Fruit fly (Drosophila melanogaster) whole organism, wandering third instar larva: ENCODE measurements around the gene Datp.

ENCODE experiments used
- Abd-B ChIP-seq: fragments of >200 bp; optimal IDR thresholded peaks from 2 replicates; lab custom pipeline; 2017; ENCODE audit warnings: missing biosample characterization, missing genetic modification characterization
- CG32264 ChIP-seq: fragments of 200-800 bp; sonication (Bioruptor generic); optimal IDR thresholded peaks from 2 replicates; lab custom pipeline; 2016; ENCODE audit warnings: missing biosample characterization, missing genetic modification characterization
- CG9705 ChIP-seq: fragments of 200-800 bp; sonication (Bioruptor generic); optimal IDR thresholded peaks from 2 replicates; lab custom pipeline; 2018; ENCODE audit warnings: missing biosample characterization, mild to moderate bottlenecking, missing genetic modification characterization
- CrebA ChIP-seq: fragments of 200-800 bp; sonication (Bioruptor generic); optimal IDR thresholded peaks from 2 replicates; lab custom pipeline; 2016; ENCODE audit warnings: missing biosample characterization, mild to moderate bottlenecking, missing genetic modification characterization, borderline replicate concordance
- Dfd ChIP-seq: fragments of >200 bp; optimal IDR thresholded peaks from 2 replicates; lab custom pipeline; 2017; ENCODE audit warnings: missing biosample characterization, missing genetic modification characterization
- Dif ChIP-seq: fragments of 200-275, 200-300 bp; sonication (Bioruptor generic); optimal IDR thresholded peaks from 2 replicates; lab custom pipeline; 2018; ENCODE audit warnings: missing biosample characterization, missing genetic modification characterization; ENCODE audit not compliant: partially characterized antibody
- GATAd ChIP-seq: sonication (Bioruptor generic); optimal IDR thresholded peaks from 2 replicates; lab custom pipeline; 2016; ENCODE audit warnings: missing biosample characterization, missing genetic modification characterization
- HLH106 ChIP-seq: fragments of 200-800 bp; optimal IDR thresholded peaks from 3 replicates; lab custom pipeline; 2019; ENCODE audit warnings: missing biosample characterization, mild to moderate bottlenecking, missing genetic modification characterization, moderate library complexity
- Hnf4 ChIP-seq: fragments of 200-800 bp; sonication (Bioruptor generic); optimal IDR thresholded peaks from 2 replicates; lab custom pipeline; 2016; ENCODE audit warnings: missing biosample characterization, mild to moderate bottlenecking, missing genetic modification characterization
- Hr78 ChIP-seq: fragments of >200 bp; optimal IDR thresholded peaks from 2 replicates; lab custom pipeline; 2017; ENCODE audit warnings: missing biosample characterization, missing genetic modification characterization
- Hr83 ChIP-seq: fragments of 200-300 bp; sonication (Bioruptor generic); optimal IDR thresholded peaks from 2 replicates; lab custom pipeline; 2016; ENCODE audit warnings: missing biosample characterization, mild to moderate bottlenecking, missing genetic modification characterization, moderate library complexity; ENCODE audit not compliant: poor library complexity, severe bottlenecking
- Jra ChIP-seq: sonication (Bioruptor generic); optimal IDR thresholded peaks from 2 replicates; lab custom pipeline; 2016; ENCODE audit warnings: missing biosample characterization, missing genetic modification characterization
- Mio ChIP-seq: sonication (Bioruptor generic); optimal IDR thresholded peaks from 2 replicates; lab custom pipeline; 2016; ENCODE audit warnings: missing biosample characterization, missing genetic modification characterization
- Myc ChIP-seq: fragments of >200 bp; optimal IDR thresholded peaks from 2 replicates; lab custom pipeline; 2017
- N ChIP-seq: fragments of >200 bp; optimal IDR thresholded peaks from 2 replicates; lab custom pipeline; 2018; ENCODE audit warnings: missing biosample characterization, missing external identifiers, missing genetic modification characterization
- OdsH ChIP-seq: fragments of 200-800 bp; sonication (Bioruptor generic); optimal IDR thresholded peaks from 2 replicates; lab custom pipeline; 2016; ENCODE audit warnings: missing biosample characterization, mild to moderate bottlenecking, missing genetic modification characterization
- Rel ChIP-seq, 2 experiments: fragments of 200-800 bp; sonication (Bioruptor generic) in 1 of 2; optimal IDR thresholded peaks; 2 replicates in 1 of 2; 3 replicates in 1 of 2; lab custom pipeline; 2016 to 2019; ENCODE audit warnings: mild to moderate bottlenecking in 2 of 2, missing biosample characterization in 2 of 2, missing genetic modification characterization in 2 of 2, moderate library complexity in 1 of 2
- Sp1 ChIP-seq: fragments of 200-800 bp; sonication (Bioruptor generic); optimal IDR thresholded peaks from 3 replicates; lab custom pipeline; 2019; ENCODE audit warnings: missing biosample characterization, mild to moderate bottlenecking, missing genetic modification characterization, moderate library complexity
- Vsx2 ChIP-seq: fragments of 200-300, 225-300 bp; sonication (Bioruptor generic); optimal IDR thresholded peaks from 2 replicates; lab custom pipeline; 2018; ENCODE audit warnings: missing biosample characterization, missing genetic modification characterization; ENCODE audit not compliant: partially characterized antibody
- br ChIP-seq: fragments of 200-800 bp; sonication (Bioruptor generic); optimal IDR thresholded peaks from 2 replicates; lab custom pipeline; 2016; ENCODE audit warnings: missing biosample characterization, missing genetic modification characterization
- brk ChIP-seq: fragments of 200-800 bp; sonication (Bioruptor generic); optimal IDR thresholded peaks from 2 replicates; lab custom pipeline; 2016; ENCODE audit warnings: missing biosample characterization, mild to moderate bottlenecking, missing genetic modification characterization
- dl ChIP-seq, 2 experiments: fragments of 175-275, 200-275 bp in 1 of 2; fragments of 200-275 bp in 1 of 2; sonication (Bioruptor generic); optimal IDR thresholded peaks; lab custom pipeline; 2018; ENCODE audit warnings: mild to moderate bottlenecking in 2 of 2, missing biosample characterization in 2 of 2, missing genetic modification characterization in 2 of 2, moderate library complexity in 2 of 2; ENCODE audit not compliant: partially characterized antibody in 2 of 2, insufficient read depth in 1 of 2
- dmrt93B ChIP-seq: fragments of 200-800 bp; sonication (Bioruptor generic); optimal IDR thresholded peaks from 2 replicates; lab custom pipeline; 2018; ENCODE audit warnings: missing biosample characterization, mild to moderate bottlenecking, missing genetic modification characterization
- dsf ChIP-seq: sonication (Bioruptor generic); optimal IDR thresholded peaks from 2 replicates; lab custom pipeline; 2016; ENCODE audit warnings: missing biosample characterization, missing genetic modification characterization, borderline replicate concordance
- ey ChIP-seq: fragments of 200-800 bp; sonication (Bioruptor generic); optimal IDR thresholded peaks from 2 replicates; lab custom pipeline; 2016; ENCODE audit warnings: missing biosample characterization, missing genetic modification characterization
- foxo ChIP-seq, 2 experiments: fragments of 200-800 bp; sonication (Bioruptor generic); optimal IDR thresholded peaks; 2 replicates in 1 of 2; 3 replicates in 1 of 2; lab custom pipeline; 2016 to 2017; ENCODE audit warnings: missing biosample characterization in 2 of 2, missing genetic modification characterization in 2 of 2
- fru ChIP-seq: fragments of 200-800 bp; sonication (Bioruptor generic); optimal IDR thresholded peaks from 3 replicates; lab custom pipeline; 2016; ENCODE audit warnings: missing biosample characterization, mild to moderate bottlenecking, missing genetic modification characterization
- h ChIP-seq: fragments of 200-800 bp; sonication (Bioruptor generic); optimal IDR thresholded peaks from 3 replicates; lab custom pipeline; 2016; ENCODE audit warnings: missing biosample characterization, mild to moderate bottlenecking, missing genetic modification characterization
- jim ChIP-seq: fragments of 175-275, 200-325 bp; sonication (Bioruptor generic); optimal IDR thresholded peaks from 2 replicates; lab custom pipeline; 2016; ENCODE audit warnings: missing biosample characterization, mild to moderate bottlenecking, missing genetic modification characterization
- lola ChIP-seq: fragments of >200 bp; optimal IDR thresholded peaks from 2 replicates; lab custom pipeline; 2017; ENCODE audit warnings: missing biosample characterization, missing genetic modification characterization
- pan ChIP-seq: fragments of >200 bp; optimal IDR thresholded peaks from 2 replicates; lab custom pipeline; 2017
- psq ChIP-seq: fragments of 200-800 bp; sonication (Bioruptor generic); optimal IDR thresholded peaks from 3 replicates; lab custom pipeline; 2017; ENCODE audit warnings: missing biosample characterization, mild to moderate bottlenecking, missing genetic modification characterization, moderate library complexity
- rgr ChIP-seq: fragments of 200-800 bp; sonication (Bioruptor generic); optimal IDR thresholded peaks from 3 replicates; lab custom pipeline; 2016; ENCODE audit warnings: missing biosample characterization, mild to moderate bottlenecking, missing genetic modification characterization
- sage ChIP-seq: fragments of 200-800 bp; sonication (Bioruptor generic); optimal IDR thresholded peaks from 2 replicates; lab custom pipeline; 2016; ENCODE audit warnings: missing biosample characterization, mild to moderate bottlenecking, missing genetic modification characterization
- sv ChIP-seq: fragments of 200-800 bp; sonication (Bioruptor generic); optimal IDR thresholded peaks from 3 replicates; lab custom pipeline; 2016; ENCODE audit warnings: missing biosample characterization, missing genetic modification characterization
- tai ChIP-seq: sonication (Bioruptor generic); optimal IDR thresholded peaks from 2 replicates; lab custom pipeline; 2016; ENCODE audit warnings: missing biosample characterization, missing genetic modification characterization
- usp ChIP-seq: fragments of >200 bp; optimal IDR thresholded peaks from 2 replicates; lab custom pipeline; 2017; ENCODE audit warnings: missing biosample characterization, missing genetic modification characterization
- woc ChIP-seq: sonication (Bioruptor generic); optimal IDR thresholded peaks from 2 replicates; lab custom pipeline; 2016; ENCODE audit warnings: missing biosample characterization, mild to moderate bottlenecking, missing genetic modification characterization

Datp gene

DNA sequence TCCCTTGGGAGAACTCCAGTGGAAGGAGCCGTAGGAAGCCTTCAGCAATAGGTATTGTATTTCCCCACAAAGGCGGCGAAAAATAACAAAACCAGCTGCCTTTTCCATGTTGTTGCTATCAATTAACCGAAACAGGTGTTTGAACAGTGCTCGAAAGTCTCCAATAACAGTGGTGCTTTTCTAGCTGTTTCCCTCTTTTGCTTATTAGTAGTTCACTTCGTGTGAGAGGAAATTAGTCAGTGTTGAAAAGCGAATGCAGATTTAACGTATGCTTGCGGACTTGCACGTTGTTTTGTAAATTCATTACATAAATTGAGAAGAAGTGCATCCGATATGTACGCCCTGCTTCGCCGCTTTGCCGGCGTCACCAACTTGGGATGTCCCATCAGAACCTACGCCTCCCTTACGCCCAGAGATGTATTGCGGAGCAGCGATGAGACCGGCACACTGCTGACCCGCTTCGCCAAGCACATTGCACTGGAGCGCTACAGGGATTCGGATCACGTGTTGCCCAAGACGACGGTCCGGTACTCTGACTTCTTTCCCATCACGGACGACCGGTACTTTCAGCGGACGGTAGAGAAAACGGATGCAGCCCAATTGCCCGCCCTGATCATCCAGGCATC is at the start of gene Datp, which contains the start of gene CG4619:
Gene Datp (minus strand): TSS at position 160 of the 626 bp plus-strand sequence.
Gene CG4619 (plus strand): TSS at position 233 of the 626 bp plus-strand sequence.
- no peak for TF ChIP-seq Dfd (GFP tag; lab: Kevin White, UChicago)
- TF ChIP-seq OdsH: peak; percentile 52
- TF ChIP-seq Hr78 (GFP tag; lab: Kevin White, UChicago): no peak
- TF ChIP-seq lola (GFP tag; lab: Kevin White, UChicago): no peak
- TF ChIP-seq woc: no peak
- peak; percentile 78 for TF ChIP-seq rgr (GFP tag; lab: Kevin White, UChicago)
- TF ChIP-seq pan (lab: Kevin White, UChicago): no peak
- TF ChIP-seq Vsx2: no peak
- TF ChIP-seq fru (GFP tag; lab: Kevin White, UChicago): peak; percentile 52
- TF ChIP-seq h (GFP tag; lab: Kevin White, UChicago): peak; percentile 60
- TF ChIP-seq br (GFP tag; lab: Kevin White, UChicago): peak; percentile 58
- peak; percentile 89 for TF ChIP-seq Myc (lab: Kevin White, UChicago)
- peak; percentile 40 for TF ChIP-seq CG9705 (GFP tag; lab: Kevin White, UChicago)
- no peak for TF ChIP-seq Mio (GFP tag; lab: Kevin White, UChicago)
- no peak for TF ChIP-seq Dif (GFP tag; lab: Kevin White, UChicago)
- TF ChIP-seq jim: no peak
- TF ChIP-seq psq: peak; percentile 23
- TF ChIP-seq usp (GFP tag; lab: Kevin White, UChicago): no peak
- TF ChIP-seq Jra (GFP tag; lab: Kevin White, UChicago): peak; percentile 58
- no peak for TF ChIP-seq tai (GFP tag; lab: Kevin White, UChicago)
- TF ChIP-seq HLH106 (tag; lab: Kevin White, UChicago): peak; percentile 49
- TF ChIP-seq dsf: no peak
- TF ChIP-seq Sp1 (GFP tag; lab: Kevin White, UChicago): peak; percentile 34
- no peak for TF ChIP-seq dl (GFP tag; optimal IDR thresholded peaks at IDR 0.05; lab: Kevin White, UChicago; ENCODE audit: insufficient read depth in 1 of 2, partially characterized antibody in 2 of 2)
- no peak for TF ChIP-seq brk (GFP tag; lab: Kevin White, UChicago)
- peak; percentile 20 for TF ChIP-seq CG32264
- TF ChIP-seq foxo (GFP tag; optimal IDR thresholded peaks at IDR 0.05; lab: Kevin White, UChicago): peak; percentile 2 to 69
- TF ChIP-seq CrebA (GFP tag; lab: Kevin White, UChicago): no peak
- TF ChIP-seq Hnf4 (GFP tag; lab: Kevin White, UChicago): peak; percentile 83
- TF ChIP-seq Abd-B (GFP tag; lab: Kevin White, UChicago): no peak
- TF ChIP-seq dmrt93B (GFP tag; lab: Kevin White, UChicago): no peak
- no peak for TF ChIP-seq Rel (GFP tag; optimal IDR thresholded peaks at IDR 0.05; lab: Kevin White, UChicago)
- TF ChIP-seq Rel (tag; optimal IDR thresholded peaks at IDR 0.05; lab: Kevin White, UChicago): peak; percentile 36
- TF ChIP-seq Hr83: peak; percentile 78
- TF ChIP-seq GATAd (GFP tag; lab: Kevin White, UChicago): no peak
- TF ChIP-seq N (GFP tag; lab: Kevin White, UChicago): no peak
- no peak for TF ChIP-seq sage (GFP tag; lab: Kevin White, UChicago)
- TF ChIP-seq sv: peak; percentile 46
- no peak for TF ChIP-seq ey (GFP tag; lab: Kevin White, UChicago)

DNA sequence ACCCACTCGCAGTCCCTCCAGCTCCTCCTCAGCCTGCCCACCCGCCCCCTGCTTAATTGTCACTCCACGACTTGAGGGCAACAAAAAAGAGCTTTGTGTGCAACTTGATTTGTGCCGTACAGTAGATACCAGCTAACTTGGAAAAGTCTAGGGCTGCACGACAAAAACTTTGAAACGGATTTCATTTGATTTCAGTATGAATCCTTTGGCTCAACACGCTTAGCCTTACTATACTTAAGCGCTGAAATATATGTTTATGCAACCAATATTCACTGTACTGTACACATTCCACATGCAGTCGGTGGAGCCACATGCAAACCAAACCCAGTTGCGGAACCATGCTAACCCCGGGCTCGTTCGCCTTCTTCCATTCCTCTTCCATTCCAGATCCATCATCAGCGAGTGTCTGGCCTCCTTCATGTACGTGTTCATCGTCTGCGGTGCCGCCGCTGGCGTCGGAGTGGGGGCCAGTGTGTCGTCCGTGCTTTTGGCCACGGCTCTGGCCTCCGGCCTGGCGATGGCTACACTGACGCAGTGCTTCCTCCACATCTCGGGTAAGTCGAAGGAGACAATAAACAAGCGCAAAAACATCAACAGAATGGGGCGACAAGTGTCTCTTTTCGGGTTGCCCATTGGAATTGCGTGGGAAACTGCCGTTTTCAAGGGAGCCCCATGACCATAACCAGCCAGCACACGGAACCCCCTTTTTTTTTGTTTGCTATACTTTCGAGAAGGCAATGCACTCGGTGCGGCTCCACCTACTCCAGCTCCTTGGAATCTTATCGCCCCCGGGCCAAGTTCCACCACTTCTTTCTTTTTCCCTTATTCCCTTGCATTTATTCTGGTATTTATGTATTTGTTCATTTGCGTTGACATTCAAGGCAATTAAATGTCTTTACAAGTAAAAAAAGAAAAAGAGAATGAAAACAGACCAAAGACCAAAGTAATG is 48.1 kb upstream of the Datp start:
- peak; percentile 93 for TF ChIP-seq h (GFP tag; lab: Kevin White, UChicago)
- TF ChIP-seq dmrt93B (GFP tag; lab: Kevin White, UChicago): peak; percentile 85
- peak; percentile 81 for TF ChIP-seq CG32264
- peak; percentile 62 for TF ChIP-seq Hr83
- TF ChIP-seq CG9705 (GFP tag; lab: Kevin White, UChicago): peak; percentile 90
- peak; percentile 62 for TF ChIP-seq brk (GFP tag; lab: Kevin White, UChicago)
- peak; percentile 37 to 92 for TF ChIP-seq foxo (GFP tag; optimal IDR thresholded peaks at IDR 0.05; lab: Kevin White, UChicago)
- peak; percentile 57 for TF ChIP-seq dsf
- TF ChIP-seq woc: peak; percentile 90
- peak; percentile 89 for TF ChIP-seq OdsH
- no peak for TF ChIP-seq usp (GFP tag; lab: Kevin White, UChicago)
- TF ChIP-seq ey (GFP tag; lab: Kevin White, UChicago): peak; percentile 91
- TF ChIP-seq GATAd (GFP tag; lab: Kevin White, UChicago): peak; percentile 45
- TF ChIP-seq Jra (GFP tag; lab: Kevin White, UChicago): peak; percentile 69
- no peak for TF ChIP-seq CrebA (GFP tag; lab: Kevin White, UChicago)
- peak; percentile 54 for TF ChIP-seq Mio (GFP tag; lab: Kevin White, UChicago)
- TF ChIP-seq Hnf4 (GFP tag; lab: Kevin White, UChicago): peak; percentile 90
- TF ChIP-seq Rel (GFP tag; optimal IDR thresholded peaks at IDR 0.05; lab: Kevin White, UChicago): peak; percentile 16
- TF ChIP-seq Rel (tag; optimal IDR thresholded peaks at IDR 0.05; lab: Kevin White, UChicago): peak; percentile 70
- TF ChIP-seq Sp1 (GFP tag; lab: Kevin White, UChicago): peak; percentile 89
- TF ChIP-seq fru (GFP tag; lab: Kevin White, UChicago): peak; percentile 93
- TF ChIP-seq Dif (GFP tag; lab: Kevin White, UChicago): no peak
- TF ChIP-seq lola (GFP tag; lab: Kevin White, UChicago): no peak
- TF ChIP-seq rgr (GFP tag; lab: Kevin White, UChicago): peak; percentile 87
- peak; percentile 78 for TF ChIP-seq sage (GFP tag; lab: Kevin White, UChicago)
- TF ChIP-seq N (GFP tag; lab: Kevin White, UChicago): no peak
- no peak for TF ChIP-seq sv
- TF ChIP-seq Abd-B (GFP tag; lab: Kevin White, UChicago): no peak
- TF ChIP-seq HLH106 (tag; lab: Kevin White, UChicago): peak; percentile 93
- no peak for TF ChIP-seq Hr78 (GFP tag; lab: Kevin White, UChicago)
- TF ChIP-seq psq: peak; percentile 85
- peak; percentile 92 for TF ChIP-seq br (GFP tag; lab: Kevin White, UChicago)
- TF ChIP-seq, all 38 proteins: peak for 23
